Fruit fly (Drosophila melanogaster) whole organism, pupa: ENCODE data around the gene Obp19d.

ENCODE experiments used
- CG32121 ChIP-seq: fragments of 200-800 bp; sonication (Bioruptor generic); IDR thresholded peaks from 2 replicates; pipeline ENCODE4 v1.3.6; 2022; ENCODE audit warnings: missing biosample characterization, missing genetic modification characterization
- D1 ChIP-seq: fragments of 200-800 bp; sonication (Bioruptor generic); optimal IDR thresholded peaks from 2 replicates; lab custom pipeline; 2018; ENCODE audit warnings: missing biosample characterization, mild to moderate bottlenecking, missing genetic modification characterization, moderate library complexity
- Pif1A ChIP-seq: fragments of 200-800 bp; sonication (Bioruptor generic); optimal IDR thresholded peaks from 3 replicates; lab custom pipeline; 2016; ENCODE audit warnings: missing biosample characterization, missing genetic modification characterization
- Pif1B ChIP-seq: fragments of 200-800 bp; sonication (Bioruptor generic); optimal IDR thresholded peaks from 3 replicates; lab custom pipeline; 2016; ENCODE audit warnings: missing biosample characterization, missing genetic modification characterization
- fd96Ca ChIP-seq: fragments of 200-800 bp; sonication (Bioruptor generic); IDR thresholded peaks from 3 replicates; pipeline ENCODE4 v1.3.6; 2022; ENCODE audit warnings: missing biosample characterization, missing genetic modification characterization
- gl ChIP-seq: fragments of 200-800 bp; sonication (Bioruptor generic); optimal IDR thresholded peaks from 2 replicates; lab custom pipeline; 2018; ENCODE audit warnings: missing biosample characterization, mild to moderate bottlenecking, missing genetic modification characterization

DNA sequence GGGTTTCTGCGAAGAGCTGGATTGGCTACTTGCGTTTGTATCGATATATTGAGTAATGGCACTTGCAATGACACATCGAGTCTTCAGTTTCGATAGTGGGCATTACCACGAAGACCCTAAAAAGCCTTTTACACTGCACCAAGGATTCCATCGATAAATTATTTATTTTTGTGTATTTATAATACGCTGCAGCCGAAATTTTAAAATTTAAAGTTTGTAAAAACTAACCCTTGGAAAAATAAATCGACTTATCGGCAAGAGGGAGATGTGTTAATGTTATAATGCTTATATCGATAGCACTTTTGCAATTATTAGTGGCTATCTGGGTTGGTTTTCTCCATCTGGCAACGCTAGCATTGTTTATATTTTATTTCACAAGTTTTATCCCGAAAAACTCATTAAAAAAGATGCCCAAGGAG lies 4.3 kb downstream of the Obp19d start, which contains the start of the genes Pp4-19C and cactin:
- TF ChIP-seq Pif1A (no peak), fd96Ca (GFP tag; lab: Robert Waterston, UW) (no peak), gl (tag; lab: Kevin White, UChicago) (no peak), Pif1B (GFP tag; lab: Kevin White, UChicago) (no peak), CG32121 (no peak), D1 (tag; lab: Kevin White, UChicago) (no peak)
